Worm (Caenorhabditis elegans) whole organism, young adult: ENCODE results near the gene zig-12.

Source experiments
- B0035.1 ChIP-seq: sonication (generic microtip); optimal IDR thresholded peaks from 2 replicates; lab custom pipeline; 2016; ENCODE audit warnings: missing genetic modification characterization, mild to moderate bottlenecking, missing compliant biosample characterization, missing genotype, missing genetic modification reagents
- C17E4.6 ChIP-seq: fragments of 200-800 bp; sonication (Bioruptor generic); IDR thresholded peaks from 2 replicates; pipeline ENCODE4 v1.3.6; 2022; ENCODE audit warnings: missing genetic modification reagents, missing genetic modification characterization, missing compliant biosample characterization
- F52B5.7 ChIP-seq: sonication (generic microtip); optimal IDR thresholded peaks from 2 replicates; lab custom pipeline; 2016; ENCODE audit warnings: mild to moderate bottlenecking, missing genetic modification characterization, missing compliant biosample characterization
- T07F8.4 ChIP-seq: sonication (generic microtip); optimal IDR thresholded peaks from 2 replicates; lab custom pipeline; 2016; ENCODE audit warnings: mild to moderate bottlenecking, missing genetic modification characterization, moderate library complexity, missing compliant biosample characterization
- akir-1 ChIP-seq: fragments of 200-800 bp; sonication (Bioruptor generic); optimal IDR thresholded peaks from 2 replicates; lab custom pipeline; 2018; ENCODE audit warnings: mild to moderate bottlenecking, missing genetic modification characterization, moderate library complexity, missing compliant biosample characterization
- attf-3 ChIP-seq: fragments of 200-800 bp; sonication (Bioruptor generic); conservative IDR thresholded peaks from 2 replicates; pipeline ENCODE4 v1.3.6; 2022; ENCODE audit warnings: missing genetic modification reagents, missing genetic modification characterization, missing compliant biosample characterization
- cebp-1 ChIP-seq, 2 experiments: fragments of 200-800 bp in 1 of 2; sonication (Bioruptor generic) in 1 of 2; sonication (generic microtip) in 1 of 2; IDR thresholded peaks in 1 of 2; optimal IDR thresholded peaks in 1 of 2; 2 replicates each; pipeline versions ENCODE4 v1.3.6 to Lab custom; 2017 to 2022; ENCODE audit warnings: missing compliant biosample characterization in 2 of 2, missing genetic modification characterization in 2 of 2, mild to moderate bottlenecking in 1 of 2, missing genetic modification reagents in 1 of 2, moderate library complexity in 1 of 2
- efl-1 ChIP-seq: fragments of 150-350 bp; optimal IDR thresholded peaks from 2 replicates; lab custom pipeline; 2014; ENCODE audit warnings: missing biosample characterization, missing genetic modification reagents, missing genetic modification characterization
- let-607 ChIP-seq, 2 experiments: fragments of 200-800 bp in 1 of 2; sonication (Bioruptor generic) in 1 of 2; sonication (generic microtip) in 1 of 2; optimal IDR thresholded peaks; 2 replicates each; lab custom pipeline; 2016 to 2018; ENCODE audit warnings: mild to moderate bottlenecking in 2 of 2, missing compliant biosample characterization in 2 of 2, missing genetic modification characterization in 2 of 2, moderate library complexity in 2 of 2, missing genotype in 1 of 2
- lin-35 ChIP-seq, 3 experiments: fragments of 150-350 bp in 2 of 3; sonication (generic microtip) in 1 of 3; optimal IDR thresholded peaks; 2 replicates each; lab custom pipeline; 2014 to 2018; ENCODE audit warnings: missing biosample characterization in 3 of 3, missing genetic modification characterization in 3 of 3, missing genetic modification reagents in 3 of 3
- nfya-1 ChIP-seq: sonication (generic microtip); optimal IDR thresholded peaks from 2 replicates; lab custom pipeline; 2017; ENCODE audit warnings: antibody characterized with exemption, missing compliant biosample characterization, missing genetic modification characterization, borderline replicate concordance; ENCODE audit not compliant: insufficient read depth
- tbx-9 ChIP-seq: sonication (generic microtip); optimal IDR thresholded peaks from 2 replicates; lab custom pipeline; 2016; ENCODE audit warnings: borderline replicate concordance, missing genetic modification characterization, inconsistent platforms, missing compliant biosample characterization
- ztf-25 ChIP-seq: fragments of 200-800 bp; sonication (Bioruptor generic); IDR thresholded peaks from 2 replicates; pipeline ENCODE4 v1.3.6; 2022; ENCODE audit warnings: missing genetic modification reagents, missing genetic modification characterization, missing compliant biosample characterization

- no peak for TF ChIP-seq attf-3 (GFP tag; lab: Robert Waterston, UW)
- TF ChIP-seq F52B5.7 (tag; lab: Kevin White, UChicago): no peak
- no peak for TF ChIP-seq tbx-9 (tag; lab: Kevin White, UChicago)
- TF ChIP-seq C17E4.6: no peak
- TF ChIP-seq lin-35 (GFP tag; optimal IDR thresholded peaks at IDR 0.05; lab: Kevin White, UChicago): no peak
- no peak for TF ChIP-seq let-607 (tag; optimal IDR thresholded peaks at IDR 0.05; lab: Kevin White, UChicago)
- no peak for TF ChIP-seq cebp-1 (GFP tag; IDR thresholded peaks at IDR 0.05; lab: Robert Waterston, UW)
- no peak for TF ChIP-seq cebp-1 (tag; optimal IDR thresholded peaks at IDR 0.05; lab: Kevin White, UChicago)
- no peak for TF ChIP-seq efl-1 (GFP tag; lab: Kevin White, UChicago)
- TF ChIP-seq B0035.1 (tag; lab: Kevin White, UChicago): no peak
- TF ChIP-seq nfya-1: no peak
- TF ChIP-seq akir-1 (GFP tag; lab: Kevin White, UChicago): no peak
- no peak for TF ChIP-seq ztf-25
- TF ChIP-seq T07F8.4 (tag; lab: Kevin White, UChicago): no peak
These were observed 23.0 kb downstream of the zig-12 start for ce11 chrX:8786687-8787086.
